Fruit fly (Drosophila melanogaster) whole organism, embryonic: ENCODE measurements around the gene parvin.

Source experiments
- Antp ChIP-seq: fragments of 200-800 bp; sonication (Bioruptor generic); optimal IDR thresholded peaks from 3 replicates; lab custom pipeline; 2016; ENCODE audit warnings: missing biosample characterization, missing genetic modification characterization
- CG1024 ChIP-seq: fragments of 200-800 bp; sonication (Bioruptor generic); IDR thresholded peaks from 2 replicates; pipeline ENCODE4 v1.3.6; 2022; ENCODE audit warnings: missing biosample characterization, missing genetic modification characterization
- CG10654 ChIP-seq: fragments of 200-800 bp; sonication (Bioruptor generic); optimal IDR thresholded peaks from 2 replicates; lab custom pipeline; 2016; ENCODE audit warnings: missing biosample characterization, missing genetic modification characterization
- CG1233 ChIP-seq: fragments of 200-800 bp; sonication (Bioruptor generic); optimal IDR thresholded peaks from 4 replicates; lab custom pipeline; 2018; ENCODE audit warnings: missing biosample characterization, mild to moderate bottlenecking, missing genetic modification characterization
- CG13296 ChIP-seq: fragments of 200-800 bp; sonication (Bioruptor generic); optimal IDR thresholded peaks from 3 replicates; lab custom pipeline; 2018; ENCODE audit warnings: missing biosample characterization, mild to moderate bottlenecking, missing genetic modification characterization
- CG13624 ChIP-seq: fragments of 200-800 bp; sonication (Bioruptor generic); optimal IDR thresholded peaks from 2 replicates; lab custom pipeline; 2016; ENCODE audit warnings: missing biosample characterization, missing genetic modification characterization
- CG14050 ChIP-seq: fragments of 200-800 bp; sonication (Bioruptor generic); IDR thresholded peaks from 3 replicates; pipeline ENCODE4 v1.3.6; 2022; ENCODE audit warnings: missing biosample characterization, missing genetic modification characterization
- CG14710 ChIP-seq: fragments of 200-800 bp; sonication (Bioruptor generic); optimal IDR thresholded peaks from 3 replicates; lab custom pipeline; 2019; ENCODE audit warnings: missing biosample characterization, mild to moderate bottlenecking, missing genetic modification characterization, moderate library complexity
- CG15073 ChIP-seq: fragments of 200-800 bp; sonication (Bioruptor generic); optimal IDR thresholded peaks from 2 replicates; lab custom pipeline; 2016; ENCODE audit warnings: missing biosample characterization, missing genetic modification characterization
- CG17359 ChIP-seq: fragments of 200-800 bp; sonication (Bioruptor generic); optimal IDR thresholded peaks from 3 replicates; lab custom pipeline; 2018; ENCODE audit warnings: missing biosample characterization, mild to moderate bottlenecking, missing genetic modification characterization, moderate library complexity
- CG18262 ChIP-seq: fragments of 200-800 bp; optimal IDR thresholded peaks from 3 replicates; lab custom pipeline; 2019; ENCODE audit warnings: missing biosample characterization, mild to moderate bottlenecking, missing genetic modification characterization, moderate library complexity
- CG2199 ChIP-seq: fragments of 200-800 bp; sonication (Bioruptor generic); IDR thresholded peaks from 3 replicates; pipeline ENCODE4 v1.3.6; 2022; ENCODE audit warnings: missing biosample characterization, missing genetic modification characterization
- CG2678 ChIP-seq: fragments of 200-800 bp; sonication (Bioruptor generic); optimal IDR thresholded peaks from 3 replicates; lab custom pipeline; 2019; ENCODE audit warnings: missing biosample characterization, mild to moderate bottlenecking, missing genetic modification characterization, moderate library complexity
- CG32532 ChIP-seq: fragments of 200-800 bp; sonication (Bioruptor generic); IDR thresholded peaks from 2 replicates; pipeline ENCODE4 v1.3.6; 2022; ENCODE audit warnings: missing biosample characterization, missing genetic modification characterization
- CG3281 ChIP-seq: fragments of 200-800 bp; sonication (Bioruptor generic); optimal IDR thresholded peaks from 3 replicates; lab custom pipeline; 2017; ENCODE audit warnings: missing biosample characterization, mild to moderate bottlenecking, missing genetic modification characterization
- CG4328 ChIP-seq: fragments of 200-800 bp; sonication (Bioruptor generic); optimal IDR thresholded peaks from 3 replicates; lab custom pipeline; 2017; ENCODE audit warnings: missing biosample characterization, missing genetic modification reagents, missing genetic modification characterization
- CG6791 ChIP-seq: fragments of 200-800 bp; sonication (Bioruptor generic); IDR thresholded peaks from 3 replicates; pipeline ENCODE4 v1.3.6; 2022; ENCODE audit warnings: missing biosample characterization, missing genetic modification characterization; ENCODE audit not compliant: partially characterized antibody
- CG6813 ChIP-seq: fragments of 200-800 bp; sonication (Bioruptor generic); optimal IDR thresholded peaks from 2 replicates; lab custom pipeline; 2017; ENCODE audit warnings: missing biosample characterization, missing genetic modification characterization, mild to moderate bottlenecking, moderate library complexity, missing genetic modification reagents
- CG8924 ChIP-seq: fragments of 200-800 bp; optimal IDR thresholded peaks from 3 replicates; lab custom pipeline; 2019; ENCODE audit warnings: missing biosample characterization, mild to moderate bottlenecking, missing genetic modification characterization, moderate library complexity
- Dad ChIP-seq: fragments of 200-800 bp; sonication (Bioruptor generic); optimal IDR thresholded peaks from 3 replicates; lab custom pipeline; 2016; ENCODE audit warnings: missing biosample characterization, missing genetic modification characterization
- Ets65A ChIP-seq: fragments of 200-800 bp; sonication (Bioruptor generic); peaks from one replicate; lab custom pipeline; 2016; ENCODE audit warnings: missing biosample characterization, missing genetic modification characterization
- Fer1 ChIP-seq: fragments of 200-800 bp; sonication (Bioruptor generic); optimal IDR thresholded peaks from 2 replicates; lab custom pipeline; 2017; ENCODE audit warnings: missing biosample characterization, mild to moderate bottlenecking, missing genetic modification characterization
- Fer3 ChIP-seq: fragments of 200-800 bp; sonication (Bioruptor generic); optimal IDR thresholded peaks from 2 replicates; lab custom pipeline; 2018; ENCODE audit warnings: missing biosample characterization, mild to moderate bottlenecking, missing genetic modification characterization, moderate library complexity
- GATAe ChIP-seq: fragments of 200-800 bp; sonication (Bioruptor generic); conservative IDR thresholded peaks from 2 replicates; pipeline ENCODE4 v1.3.6; 2022; ENCODE audit warnings: missing biosample characterization, missing genetic modification characterization
- Hmx ChIP-seq: fragments of 200-800 bp; sonication (Bioruptor generic); optimal IDR thresholded peaks from 2 replicates; lab custom pipeline; 2016; ENCODE audit warnings: missing biosample characterization, missing genetic modification characterization
- Kr ChIP-seq: fragments of 200-800 bp; sonication (Bioruptor generic); optimal IDR thresholded peaks from 2 replicates; lab custom pipeline; 2017; ENCODE audit warnings: missing biosample characterization, mild to moderate bottlenecking, missing genetic modification characterization
- Med ChIP-seq: fragments of 200-800 bp; sonication (Bioruptor generic); peaks from one replicate; lab custom pipeline; 2016; ENCODE audit warnings: missing biosample characterization, missing genetic modification characterization, mild to moderate bottlenecking, inconsistent platforms, moderate library complexity
- Sry-β ChIP-seq: fragments of 200-800 bp; sonication (Bioruptor generic); optimal IDR thresholded peaks from 2 replicates; lab custom pipeline; 2018; ENCODE audit warnings: missing biosample characterization, mild to moderate bottlenecking, missing genetic modification characterization, moderate library complexity
- Xrp1 ChIP-seq: fragments of 200-800 bp; sonication (Bioruptor generic); IDR thresholded peaks from 2 replicates; pipeline ENCODE4 v1.3.6; 2022; ENCODE audit warnings: missing biosample characterization, missing genetic modification characterization
- ara ChIP-seq: fragments of 200-800 bp; sonication (Bioruptor generic); IDR thresholded peaks from 2 replicates; pipeline ENCODE4 v1.3.6; 2022; ENCODE audit warnings: missing biosample characterization, missing genetic modification characterization
- ash1 ChIP-seq: fragments of 200-800 bp; sonication (Bioruptor generic); optimal IDR thresholded peaks from 2 replicates; lab custom pipeline; 2018; ENCODE audit warnings: missing biosample characterization, mild to moderate bottlenecking, missing genetic modification characterization
- cas ChIP-seq: fragments of 200-800 bp; sonication (Bioruptor generic); IDR thresholded peaks from 2 replicates; pipeline ENCODE4 v1.3.6; 2022; ENCODE audit warnings: missing biosample characterization, missing genetic modification characterization
- chif ChIP-seq, 2 experiments: fragments of 200-800 bp; sonication (Bioruptor generic); optimal IDR thresholded peaks; 3 replicates each; lab custom pipeline; 2016; ENCODE audit warnings: missing biosample characterization in 2 of 2, missing genetic modification characterization in 2 of 2
- chm ChIP-seq: fragments of 200-800 bp; sonication (Bioruptor generic); IDR thresholded peaks from 2 replicates; pipeline ENCODE4 v1.3.6; 2022; ENCODE audit warnings: missing biosample characterization, missing genetic modification characterization
- exex ChIP-seq: fragments of 200-800 bp; sonication (Bioruptor generic); optimal IDR thresholded peaks from 4 replicates; lab custom pipeline; 2018; ENCODE audit warnings: missing biosample characterization, mild to moderate bottlenecking, missing genetic modification characterization, moderate library complexity
- gcm ChIP-seq: fragments of 200-800 bp; sonication (Bioruptor generic); optimal IDR thresholded peaks from 2 replicates; lab custom pipeline; 2019; ENCODE audit warnings: missing biosample characterization, mild to moderate bottlenecking, missing genetic modification characterization, moderate library complexity
- grau ChIP-seq: fragments of 200-800 bp; optimal IDR thresholded peaks from 3 replicates; lab custom pipeline; 2019; ENCODE audit warnings: missing biosample characterization, mild to moderate bottlenecking, missing genetic modification characterization, moderate library complexity
- lola ChIP-seq, 3 experiments: fragments of >200 bp in 2 of 3; fragments of 200-800 bp in 1 of 3; sonication (Bioruptor generic) in 1 of 3; optimal IDR thresholded peaks; 2 replicates each; lab custom pipeline; 2017 to 2019; ENCODE audit warnings: missing biosample characterization in 3 of 3, missing genetic modification characterization in 3 of 3, mild to moderate bottlenecking in 1 of 3, moderate library complexity in 1 of 3
- nau ChIP-seq: fragments of 200-800 bp; sonication (Bioruptor generic); optimal IDR thresholded peaks from 3 replicates; lab custom pipeline; 2017; ENCODE audit warnings: missing biosample characterization, mild to moderate bottlenecking, missing genetic modification characterization, missing genetic modification reagents
- oc ChIP-seq: fragments of 200-800 bp; sonication (Bioruptor generic); optimal IDR thresholded peaks from 2 replicates; lab custom pipeline; 2018; ENCODE audit warnings: missing biosample characterization, mild to moderate bottlenecking, missing genetic modification characterization, moderate library complexity
- otp ChIP-seq: fragments of 200-800 bp; sonication (Bioruptor generic); IDR thresholded peaks from 3 replicates; pipeline ENCODE4, ENCODE4 v1.3.6; 2022; ENCODE audit warnings: missing biosample characterization, missing genetic modification characterization
- pros ChIP-seq: fragments of 200-800 bp; sonication (Bioruptor generic); optimal IDR thresholded peaks from 3 replicates; lab custom pipeline; 2019; ENCODE audit warnings: missing biosample characterization, mild to moderate bottlenecking, missing genetic modification characterization, moderate library complexity
- row ChIP-seq: fragments of 200-800 bp; sonication (Bioruptor generic); IDR thresholded peaks from 3 replicates; pipeline ENCODE4 v1.3.6; 2022; ENCODE audit warnings: missing biosample characterization, missing genetic modification characterization
- scrt ChIP-seq: fragments of 200-800 bp; sonication (Bioruptor generic); optimal IDR thresholded peaks from 2 replicates; lab custom pipeline; 2018; ENCODE audit warnings: missing biosample characterization, mild to moderate bottlenecking, missing genetic modification characterization, moderate library complexity
- ssp ChIP-seq: fragments of 200-800 bp; sonication (Bioruptor generic); IDR thresholded peaks from 2 replicates; pipeline ENCODE4 v1.3.6; 2022; ENCODE audit warnings: missing biosample characterization, missing genetic modification characterization
- stc ChIP-seq: fragments of 200-800 bp; sonication (Bioruptor generic); IDR thresholded peaks from 2 replicates; pipeline ENCODE4 v1.3.6; 2022; ENCODE audit warnings: missing biosample characterization, missing genetic modification characterization
- ttk ChIP-seq: fragments of 200-800 bp; sonication (Bioruptor generic); IDR thresholded peaks from 2 replicates; pipeline ENCODE4 v2.1.2; 2022; ENCODE audit warnings: missing biosample characterization, missing genetic modification characterization
- usp ChIP-seq: fragments of >200 bp; optimal IDR thresholded peaks from 2 replicates; lab custom pipeline; 2017; ENCODE audit warnings: missing biosample characterization, missing genetic modification characterization
- zfh1 ChIP-seq: fragments of 200-800 bp; sonication (Bioruptor generic); IDR thresholded peaks from 3 replicates; pipeline ENCODE4 v1.3.6; 2022; ENCODE audit warnings: missing biosample characterization, missing genetic modification characterization

parvin gene

DNA sequence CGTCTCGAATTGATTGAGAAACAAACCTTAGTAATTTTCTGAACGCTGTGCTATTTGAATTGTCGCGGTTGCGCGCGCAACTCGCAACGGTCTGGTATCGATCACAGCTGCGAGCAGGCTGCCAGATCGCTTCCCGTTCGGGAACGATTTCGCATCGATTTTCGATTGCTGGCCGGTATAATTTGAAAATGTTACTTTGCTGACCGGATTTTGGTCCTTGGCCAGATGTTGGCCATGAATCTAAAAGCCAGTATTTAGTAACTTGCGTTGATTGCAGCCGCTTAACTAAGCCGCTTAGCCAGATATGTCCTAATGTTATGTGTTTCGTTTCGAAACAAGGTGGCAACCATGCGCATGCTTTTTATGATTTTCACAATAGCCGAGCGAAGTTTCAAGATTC lies 2.7 kb downstream of the parvin start (continued):
- TF ChIP-seq GATAe (GFP tag; lab: Robert Waterston, UW) (no peak), Antp (GFP tag; lab: Kevin White, UChicago) (peak; percentile 44), lola (GFP tag; optimal IDR thresholded peaks at IDR 0.05; lab: Kevin White, UChicago) (no peak), Hmx (GFP tag; lab: Kevin White, UChicago) (no peak), oc (tag; lab: Kevin White, UChicago) (no peak), nau (no peak), CG4328 (GFP tag; lab: Kevin White, UChicago) (no peak), ttk (GFP tag; lab: Robert Waterston, UW) (no peak), Ets65A (GFP tag; lab: Kevin White, UChicago) (peak; percentile 86), CG17359 (tag; lab: Kevin White, UChicago) (no peak), scrt (no peak), CG14050 (GFP tag; lab: Robert Waterston, UW) (no peak), ash1 (GFP tag; lab: Kevin White, UChicago) (no peak), Dad (GFP tag; lab: Kevin White, UChicago) (no peak), CG2199 (GFP tag; lab: Robert Waterston, UW) (no peak)

DNA sequence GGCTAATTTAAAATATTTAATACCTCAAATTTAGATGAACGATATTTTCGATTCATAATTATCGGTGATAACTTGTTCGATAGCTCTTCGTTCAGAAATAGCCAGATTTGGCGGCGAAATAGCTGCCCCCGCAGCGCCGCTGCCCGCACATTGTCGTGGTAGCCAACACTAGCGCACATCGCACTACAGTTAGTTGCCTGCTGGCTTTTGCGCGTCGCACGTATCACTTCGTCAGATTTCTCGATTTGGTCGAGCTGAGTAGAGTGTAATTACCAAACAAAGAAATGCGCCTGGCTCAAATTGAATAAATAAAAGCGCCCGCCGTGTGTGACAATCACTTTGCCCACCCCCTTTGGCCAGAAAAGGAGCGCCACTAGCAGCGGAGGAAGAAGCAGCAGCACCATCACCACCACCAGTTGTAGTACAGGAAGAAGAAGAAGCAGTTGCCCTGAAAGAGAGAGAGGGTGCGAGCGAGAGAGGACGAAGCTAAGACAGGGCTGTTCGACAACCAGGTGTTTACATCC lies 4.8 kb downstream of the parvin start, which contains the start of gene Abcd3:
Abcd3 (plus strand) TSS at position 145 of the 524 bp plus-strand sequence.
- TF ChIP-seq chm (GFP tag; lab: Robert Waterston, UW) (peak; percentile 66; the same call in 1 of the 2 replicates), pros (GFP tag; lab: Kevin White, UChicago) (peak; percentile 87), row (GFP tag; lab: Robert Waterston, UW) (peak; percentile 73; the same call in 2 of the 3 replicates), CG32532 (GFP tag; lab: Robert Waterston, UW) (peak; percentile 54), Kr (GFP tag; lab: Kevin White, UChicago) (no peak), chif (GFP tag; optimal IDR thresholded peaks at IDR 0.05; lab: Kevin White, UChicago) (peak in 1 of 2 experiments; percentile 0), CG2678 (tag; lab: Kevin White, UChicago) (peak; percentile 43), exex (peak; percentile 54), gcm (peak; percentile 56), ara (GFP tag; lab: Robert Waterston, UW) (peak; percentile 36; the same call in 1 of the 2 replicates), CG18262 (tag; lab: Kevin White, UChicago) (peak; percentile 15), CG8924 (peak; percentile 69), CG14710 (tag; lab: Kevin White, UChicago) (peak; percentile 38), grau (peak; percentile 10), cas (GFP tag; lab: Robert Waterston, UW) (no peak), CG13624 (GFP tag; lab: Kevin White, UChicago) (peak; percentile 76), CG10654 (GFP tag; lab: Kevin White, UChicago) (peak; percentile 9), Fer1 (GFP tag; lab: Kevin White, UChicago) (peak; percentile 71), otp (GFP tag; lab: Robert Waterston, UW) (0 out of 3 replicates have a peak, but pooled peaks have one; percentile 26), Sry-β (GFP tag; lab: Kevin White, UChicago) (peak; percentile 99), CG1233 (GFP tag; lab: Kevin White, UChicago) (no peak), CG13296 (peak; percentile 21), Xrp1 (GFP tag; lab: Robert Waterston, UW) (no peak), CG15073 (GFP tag; lab: Kevin White, UChicago) (no peak), zfh1 (GFP tag; lab: Robert Waterston, UW) (peak; percentile 41; the same call in 2 of the 3 replicates), usp (GFP tag; lab: Kevin White, UChicago) (no peak), CG1024 (GFP tag; lab: Robert Waterston, UW) (0 out of 2 replicates have a peak, but pooled peaks have one; percentile 28), stc (GFP tag; lab: Robert Waterston, UW) (0 out of 2 replicates have a peak, but pooled peaks have one; percentile 12), ssp (GFP tag; lab: Robert Waterston, UW) (no peak), CG3281 (GFP tag; lab: Kevin White, UChicago) (peak; percentile 100), CG6791 (GFP tag; lab: Robert Waterston, UW) (peak; percentile 75), CG6813 (peak; percentile 38), Med (GFP tag; lab: Kevin White, UChicago) (peak; percentile 92), Fer3 (tag; lab: Kevin White, UChicago) (no peak)
